Worm (Caenorhabditis elegans) whole organism, L4 larva: ENCODE measurements around the gene lact-6.

ENCODE experiments used
- F10B5.3 ChIP-seq: sonication (generic microtip); optimal IDR thresholded peaks from 2 replicates; lab custom pipeline; 2016; ENCODE audit warnings: mild to moderate bottlenecking, missing genetic modification characterization, missing compliant biosample characterization
- Y105C5A.15 ChIP-seq: fragments of 200-800 bp; sonication (Bioruptor generic); IDR thresholded peaks from 2 replicates; pipeline ENCODE4 v1.3.6; 2022; ENCODE audit warnings: missing genetic modification characterization, missing compliant biosample characterization
- Y48G9A.11 ChIP-seq: fragments of 200-800 bp; sonication (Bioruptor generic); IDR thresholded peaks from 2 replicates; pipeline ENCODE4 v1.3.6; 2022; ENCODE audit warnings: missing genetic modification reagents, missing genetic modification characterization, missing compliant biosample characterization
- ZK337.2 ChIP-seq: fragments of 200-800 bp; sonication (Bioruptor generic); IDR thresholded peaks from 2 replicates; pipeline ENCODE4 v1.3.6; 2022; ENCODE audit warnings: missing genetic modification reagents, missing genetic modification characterization, missing compliant biosample characterization
- aha-1 ChIP-seq: fragments of 150-350 bp; peaks from one replicate; lab custom pipeline; 2014; ENCODE audit warnings: missing biosample characterization, missing genetic modification characterization
- ama-1 ChIP-seq: fragments of 150-350 bp; optimal IDR thresholded peaks from 2 replicates; lab custom pipeline; 2014; ENCODE audit warnings: inconsistent platforms, mixed read lengths
- arid-1 ChIP-seq: fragments of 200-800 bp; sonication (Bioruptor generic); conservative IDR thresholded peaks from 2 replicates; pipeline ENCODE4 v1.3.6; 2022; ENCODE audit warnings: missing genetic modification reagents, missing genetic modification characterization, missing compliant biosample characterization
- ceh-28 ChIP-seq: fragments of 150-350 bp; optimal IDR thresholded peaks from 2 replicates; lab custom pipeline; 2014; ENCODE audit warnings: missing biosample characterization, missing genetic modification reagents, missing genetic modification characterization
- ceh-32 ChIP-seq: sonication (generic microtip); optimal IDR thresholded peaks from 2 replicates; lab custom pipeline; 2016; ENCODE audit warnings: mild to moderate bottlenecking, missing genetic modification characterization, missing compliant biosample characterization; ENCODE audit not compliant: poor library complexity
- ceh-62 ChIP-seq: sonication (generic microtip); optimal IDR thresholded peaks from 2 replicates; lab custom pipeline; 2017; ENCODE audit warnings: missing biosample characterization, missing genetic modification characterization
- ceh-82 ChIP-seq: sonication (generic microtip); optimal IDR thresholded peaks from 2 replicates; lab custom pipeline; 2017; ENCODE audit warnings: missing biosample characterization, missing genetic modification characterization
- ces-1 ChIP-seq: fragments of 150-350 bp; sonication (generic microtip); optimal IDR thresholded peaks from 4 replicates; lab custom pipeline; 2014; ENCODE audit warnings: missing biosample characterization, missing genetic modification reagents, missing genetic modification characterization
- daf-12 ChIP-seq: fragments of 150-350 bp; optimal IDR thresholded peaks from 2 replicates; lab custom pipeline; 2014; ENCODE audit warnings: missing biosample characterization, missing genetic modification reagents, missing genetic modification characterization
- dmd-9 ChIP-seq: fragments of 200-800 bp; sonication (Bioruptor generic); IDR thresholded peaks from 2 replicates; pipeline ENCODE4 v1.3.6; 2022; ENCODE audit warnings: missing genetic modification reagents, missing genetic modification characterization, missing compliant biosample characterization
- dve-1 ChIP-seq: sonication (generic microtip); optimal IDR thresholded peaks from 2 replicates; lab custom pipeline; 2017; ENCODE audit warnings: antibody characterized with exemption, mild to moderate bottlenecking, missing genetic modification characterization, missing compliant biosample characterization; ENCODE audit not compliant: insufficient read depth
- egl-43 ChIP-seq: fragments of 200-800 bp; sonication (Bioruptor generic); IDR thresholded peaks from 2 replicates; pipeline ENCODE4 v1.3.6; 2022; ENCODE audit warnings: missing genetic modification reagents, missing genetic modification characterization, missing compliant biosample characterization
- fkh-10 ChIP-seq: fragments of 150-350 bp; optimal IDR thresholded peaks from 2 replicates; lab custom pipeline; 2014; ENCODE audit warnings: missing biosample characterization, missing genetic modification reagents, missing genetic modification characterization
- hif-1 ChIP-seq, 2 experiments: sonication (generic microtip); optimal IDR thresholded peaks; 2 replicates each; lab custom pipeline; 2016 to 2017; ENCODE audit warnings: missing compliant biosample characterization in 2 of 2, missing genetic modification characterization in 2 of 2, missing genetic modification reagents in 2 of 2, missing genotype in 2 of 2, mild to moderate bottlenecking in 1 of 2
- hlh-11 ChIP-seq: fragments of 200-800 bp; sonication (Bioruptor generic); optimal IDR thresholded peaks from 2 replicates; lab custom pipeline; 2018; ENCODE audit warnings: mild to moderate bottlenecking, missing genetic modification characterization, missing compliant biosample characterization
- hlh-30 ChIP-seq: sonication (generic microtip); optimal IDR thresholded peaks from 2 replicates; lab custom pipeline; 2017; ENCODE audit warnings: antibody characterized with exemption, mild to moderate bottlenecking, missing genetic modification characterization, missing compliant biosample characterization; ENCODE audit not compliant: insufficient read depth
- hmg-1.1 ChIP-seq: fragments of 200-800 bp; sonication (Bioruptor generic); IDR thresholded peaks from 2 replicates; pipeline ENCODE4 v1.3.6; 2022; ENCODE audit warnings: missing genetic modification reagents, missing genetic modification characterization, missing compliant biosample characterization
- lim-7 ChIP-seq: fragments of 200-800 bp; sonication (Bioruptor generic); IDR thresholded peaks from 2 replicates; pipeline ENCODE4 v1.3.6; 2022; ENCODE audit warnings: missing genetic modification characterization, missing compliant biosample characterization
- lin-1 ChIP-seq: fragments of 200-800 bp; sonication (Bioruptor generic); IDR thresholded peaks from 2 replicates; pipeline ENCODE4 v1.3.6; 2022; ENCODE audit warnings: missing genetic modification reagents, missing genetic modification characterization, missing compliant biosample characterization
- lin-13 ChIP-seq: fragments of 150-350 bp; optimal IDR thresholded peaks from 2 replicates; lab custom pipeline; 2014; ENCODE audit warnings: missing biosample characterization, missing genetic modification reagents, missing genetic modification characterization
- lin-15B ChIP-seq: fragments of 150-350 bp; sonication (generic microtip); optimal IDR thresholded peaks from 3 replicates; lab custom pipeline; 2014; ENCODE audit warnings: missing biosample characterization, missing genetic modification characterization
- lir-3 ChIP-seq: sonication (generic microtip); optimal IDR thresholded peaks from 2 replicates; lab custom pipeline; 2016; ENCODE audit warnings: mild to moderate bottlenecking, missing genetic modification characterization, missing compliant biosample characterization
- madf-9 ChIP-seq: fragments of 200-800 bp; sonication (Bioruptor generic); conservative IDR thresholded peaks from 2 replicates; pipeline ENCODE4 v1.3.6; 2022; ENCODE audit warnings: missing genetic modification reagents, missing genetic modification characterization, missing compliant biosample characterization
- nhr-11 ChIP-seq: fragments of 150-350 bp; optimal IDR thresholded peaks from 2 replicates; lab custom pipeline; 2014; ENCODE audit warnings: missing biosample characterization, missing genetic modification characterization
- nhr-237 ChIP-seq: sonication (generic microtip); optimal IDR thresholded peaks from 2 replicates; lab custom pipeline; 2017; ENCODE audit warnings: missing biosample characterization, missing genetic modification characterization
- nhr-28 ChIP-seq: fragments of 150-350 bp; optimal IDR thresholded peaks from 2 replicates; lab custom pipeline; 2014; ENCODE audit warnings: missing biosample characterization, missing genetic modification characterization
- nhr-41 ChIP-seq: fragments of 200-800 bp; sonication (Bioruptor generic); IDR thresholded peaks from 2 replicates; pipeline ENCODE4 v1.3.6; 2022; ENCODE audit warnings: missing genetic modification reagents, missing genetic modification characterization, missing compliant biosample characterization
- nhr-42 ChIP-seq: fragments of 200-800 bp; sonication (Bioruptor generic); IDR thresholded peaks from 2 replicates; pipeline ENCODE4 v1.3.6; 2022; ENCODE audit warnings: missing genetic modification characterization, missing compliant biosample characterization
- nhr-77 ChIP-seq: fragments of 150-350 bp; optimal IDR thresholded peaks from 2 replicates; lab custom pipeline; 2014; ENCODE audit warnings: missing biosample characterization, missing genetic modification characterization
- php-3 ChIP-seq: fragments of 200-800 bp; sonication (Bioruptor generic); IDR thresholded peaks from 2 replicates; pipeline ENCODE4 v1.3.6; 2022; ENCODE audit warnings: missing genetic modification reagents, missing genetic modification characterization, missing compliant biosample characterization
- rbr-2 ChIP-seq: sonication (generic microtip); optimal IDR thresholded peaks from 2 replicates; lab custom pipeline; 2016; ENCODE audit warnings: missing genotype, missing genetic modification characterization, missing compliant biosample characterization
- saeg-2 ChIP-seq: fragments of 200-800 bp; sonication (Bioruptor generic); IDR thresholded peaks from 2 replicates; pipeline ENCODE4 v1.3.6; 2022; ENCODE audit warnings: missing genetic modification reagents, missing genetic modification characterization, missing compliant biosample characterization
- sdz-12 ChIP-seq: fragments of 200-800 bp; sonication (Bioruptor generic); optimal IDR thresholded peaks from 2 replicates; lab custom pipeline; 2018; ENCODE audit warnings: mild to moderate bottlenecking, missing genetic modification characterization, missing compliant biosample characterization
- snpc-1.2 ChIP-seq: fragments of 200-800 bp; sonication (Bioruptor generic); IDR thresholded peaks from 2 replicates; pipeline ENCODE4 v1.3.6; 2022; ENCODE audit warnings: missing genetic modification reagents, missing genetic modification characterization, missing compliant biosample characterization
- tra-1 ChIP-seq: fragments of 200-800 bp; sonication (Bioruptor generic); IDR thresholded peaks from 2 replicates; pipeline ENCODE4 v1.3.6; 2022; ENCODE audit warnings: missing genetic modification reagents, missing genetic modification characterization, missing compliant biosample characterization
- zag-1 ChIP-seq: fragments of 150-350 bp; optimal IDR thresholded peaks from 2 replicates; lab custom pipeline; 2014; ENCODE audit warnings: missing biosample characterization, missing genetic modification characterization
- zfp-3 ChIP-seq: fragments of 200-800 bp; sonication (Bioruptor generic); conservative IDR thresholded peaks from 2 replicates; pipeline ENCODE4 v1.3.6; 2022; ENCODE audit warnings: missing genetic modification reagents, missing genetic modification characterization, missing compliant biosample characterization
- zip-2 ChIP-seq: fragments of 150-350 bp; optimal IDR thresholded peaks from 2 replicates; lab custom pipeline; 2014; ENCODE audit warnings: missing biosample characterization, missing genetic modification characterization
- ztf-7 ChIP-seq: fragments of 150-350 bp; optimal IDR thresholded peaks from 2 replicates; lab custom pipeline; 2014; ENCODE audit warnings: missing biosample characterization, missing genetic modification characterization

Gene lact-6

ce11 chrIV:17440417-17440816 lies 9.2 kb upstream of the lact-6 start, which contains the start of gene F08A7.1 (continued):
- no peak for TF ChIP-seq hmg-1.1 (GFP tag; lab: Robert Waterston, UW)
- peak; percentile 0 for TF ChIP-seq nhr-77 (tag; lab: Kevin White, UChicago)
- TF ChIP-seq ztf-7 (tag; lab: Kevin White, UChicago) = no peak
- TF ChIP-seq ceh-32 = no peak
- TF ChIP-seq Y105C5A.15 (GFP tag; lab: Robert Waterston, UW) = no peak
- no peak for TF ChIP-seq lin-1 (GFP tag; lab: Robert Waterston, UW)
- TF ChIP-seq dve-1 (tag; lab: Kevin White, UChicago) = peak; percentile 56
- TF ChIP-seq arid-1 (GFP tag; lab: Robert Waterston, UW) = no peak
- TF ChIP-seq php-3 (GFP tag; lab: Robert Waterston, UW) = peak; percentile 64
- TF ChIP-seq hlh-11 (tag; lab: Kevin White, UChicago) = peak; percentile 24
- no peak for TF ChIP-seq nhr-11 (tag; lab: Kevin White, UChicago)
- no peak for TF ChIP-seq ceh-82 (tag; lab: Kevin White, UChicago)
- no peak for TF ChIP-seq lir-3 (tag; lab: Kevin White, UChicago)
- TF ChIP-seq ceh-28 (tag; lab: Kevin White, UChicago) = no peak
- no peak for TF ChIP-seq zag-1
- TF ChIP-seq sdz-12 = no peak
- no peak for TF ChIP-seq Y48G9A.11 (GFP tag; lab: Robert Waterston, UW)
- TF ChIP-seq ceh-62 (tag; lab: Kevin White, UChicago) = no peak
- no peak for TF ChIP-seq madf-9 (GFP tag; lab: Robert Waterston, UW)
- TF ChIP-seq lim-7 (GFP tag; lab: Robert Waterston, UW) = no peak
- TF ChIP-seq lin-15B = no peak
- peak; percentile 67 for TF ChIP-seq nhr-28 (tag; lab: Kevin White, UChicago)
- TF ChIP-seq zfp-3 (GFP tag; lab: Robert Waterston, UW) = no peak
- no peak for TF ChIP-seq egl-43 (GFP tag; lab: Robert Waterston, UW)
- TF ChIP-seq zip-2 (tag; lab: Kevin White, UChicago) = no peak
- no peak for TF ChIP-seq fkh-10
- TF ChIP-seq ama-1 = no peak
- TF ChIP-seq hif-1 (tag; optimal IDR thresholded peaks at IDR 0.05; lab: Kevin White, UChicago) = no peak
- TF ChIP-seq nhr-237 (tag; lab: Kevin White, UChicago) = no peak
- TF ChIP-seq F10B5.3 = no peak
- no peak for TF ChIP-seq snpc-1.2 (GFP tag; lab: Robert Waterston, UW)
- no peak for TF ChIP-seq dmd-9 (GFP tag; lab: Robert Waterston, UW)
- no peak for TF ChIP-seq nhr-41
- no peak for TF ChIP-seq ces-1
- TF ChIP-seq tra-1 (GFP tag; lab: Robert Waterston, UW) = no peak
- TF ChIP-seq lin-13 (GFP tag; lab: Kevin White, UChicago) = no peak
- peak; percentile 12 for TF ChIP-seq hlh-30 (tag; lab: Kevin White, UChicago)
- no peak for TF ChIP-seq nhr-42 (GFP tag; lab: Robert Waterston, UW)
- TF ChIP-seq ZK337.2 = no peak
- TF ChIP-seq saeg-2 = no peak
- TF ChIP-seq, all 104 proteins: peak for 8

- TF ChIP-seq daf-12 (tag; lab: Kevin White, UChicago) (no peak), aha-1 (tag; lab: Kevin White, UChicago) (peak; percentile 57), rbr-2 (tag; lab: Kevin White, UChicago) (no peak)
- TF ChIP-seq, all 104 proteins: peak for 1
Observed at ce11 chrIV:17440001-17440400, 8.8 kb upstream of the lact-6 start, which contains the start of gene C06A12.19. C06A12.19 (minus strand) TSS chrIV:17440101.
